Worm (Caenorhabditis elegans) whole organism, L4 larva: ENCODE data around the gene ins-2.

Source experiments
- ceh-82 ChIP-seq: sonication (generic microtip); optimal IDR thresholded peaks from 2 replicates; lab custom pipeline; 2017; ENCODE audit warnings: missing biosample characterization, missing genetic modification characterization
- daf-16 ChIP-seq, 3 experiments: sonication (generic microtip); optimal IDR thresholded peaks; 2 replicates each; lab custom pipeline; 2016 to 2017; ENCODE audit warnings: missing genetic modification characterization in 3 of 3, missing genetic modification reagents in 3 of 3, mild to moderate bottlenecking in 2 of 3, missing compliant biosample characterization in 2 of 3, missing biosample characterization in 1 of 3, moderate library complexity in 1 of 3
- mdl-1 ChIP-seq, 2 experiments: fragments of 150-350 bp in 1 of 2; sonication (generic microtip) in 1 of 2; optimal IDR thresholded peaks; 2 replicates each; lab custom pipeline; 2014 to 2017; ENCODE audit warnings: missing biosample characterization in 2 of 2, missing genetic modification characterization in 2 of 2
- mdt-29 ChIP-seq: fragments of 200-800 bp; sonication (Bioruptor generic); IDR thresholded peaks from 2 replicates; pipeline ENCODE4 v1.3.6; 2022; ENCODE audit warnings: missing genetic modification reagents, missing genetic modification characterization, missing compliant biosample characterization
- mep-1 ChIP-seq: fragments of 150-350 bp; sonication (generic microtip); optimal IDR thresholded peaks from 3 replicates; lab custom pipeline; 2014; ENCODE audit warnings: missing biosample characterization, missing genetic modification characterization
- ztf-11 ChIP-seq: fragments of 150-350 bp; optimal IDR thresholded peaks from 2 replicates; lab custom pipeline; 2014; ENCODE audit warnings: missing biosample characterization, missing genetic modification characterization

ce11 chrII:6031106-6031505 is 42.8 kb downstream of the ins-2 start, which contains the start of gene frpr-16:
- TF ChIP-seq ztf-11 (tag; lab: Kevin White, UChicago) (no peak), daf-16 (GFP tag; optimal IDR thresholded peaks at IDR 0.05; lab: Kevin White, UChicago) (no peak), daf-16 (tag; optimal IDR thresholded peaks at IDR 0.05; lab: Kevin White, UChicago) (no peak), mdl-1 (tag; optimal IDR thresholded peaks at IDR 0.05; lab: Kevin White, UChicago) (no peak), mep-1 (tag; lab: Kevin White, UChicago) (no peak), ceh-82 (tag; lab: Kevin White, UChicago) (no peak), mdt-29 (GFP tag; lab: Robert Waterston, UW) (no peak)
